Worm (Caenorhabditis elegans): ENCODE results near the gene F43C11.16.

- TF ChIP-seq fkh-4 (tag; optimal IDR thresholded peaks at IDR 0.05; ENCODE audit: borderline replicate concordance): no peak
- TF ChIP-seq nhr-90 (tag; optimal IDR thresholded peaks at IDR 0.05; ENCODE audit: poor library complexity): no peak
- no peak for TF ChIP-seq mep-1 (tag; optimal IDR thresholded peaks at IDR 0.05)
- no peak for TF ChIP-seq lin-14 (GFP tag; optimal IDR thresholded peaks at IDR 0.05)
- no peak for TF ChIP-seq mab-9 (GFP tag; IDR thresholded peaks at IDR 0.05)
- TF ChIP-seq unc-62 (GFP tag; optimal IDR thresholded peaks at IDR 0.05): no peak
- no peak for TF ChIP-seq nhr-28 (tag; optimal IDR thresholded peaks at IDR 0.05)
Observed at ce11 chrII:2353012-2353411, 6.9 kb downstream of the F43C11.16 start, which contains the start of gene F43C11.3.
